Worm (Caenorhabditis elegans): ENCODE data around the gene srh-250.

- no peak for TF ChIP-seq T22C8.4 (GFP tag; IDR thresholded peaks at IDR 0.05)
- TF ChIP-seq cog-1 (tag; optimal IDR thresholded peaks at IDR 0.05): no peak
- TF ChIP-seq tab-1 (GFP tag; IDR thresholded peaks at IDR 0.05): no peak
- no peak for TF ChIP-seq flt-1 (GFP tag; IDR thresholded peaks at IDR 0.05)
- TF ChIP-seq ztf-29 (GFP tag; IDR thresholded peaks at IDR 0.05): no peak
- no peak for TF ChIP-seq ztf-23 (GFP tag; IDR thresholded peaks at IDR 0.05)
- no peak for TF ChIP-seq med-1 (GFP tag; optimal IDR thresholded peaks at IDR 0.05; ENCODE audit: insufficient read depth)
- no peak for TF ChIP-seq ref-1 (GFP tag; conservative IDR thresholded peaks at IDR 0.05)
Measured at ce11 chrII:3846028-3846427, 32.4 kb upstream of the srh-250 start, which contains the start of gene C17A2.2.
